Worm (Caenorhabditis elegans) whole organism, mixed stage, embryonic: ENCODE measurements around the gene rpb-6.

Source experiments
- M03D4.4 ChIP-seq: sonication (generic microtip); optimal IDR thresholded peaks from 2 replicates; lab custom pipeline; 2017; ENCODE audit warnings: mild to moderate bottlenecking, missing genetic modification characterization, missing compliant biosample characterization
- blmp-1 ChIP-seq: fragments of 150-350 bp; optimal IDR thresholded peaks from 2 replicates; lab custom pipeline; 2014; ENCODE audit warnings: missing biosample characterization, missing genetic modification characterization
- ceh-43 ChIP-seq: fragments of 200-800 bp; sonication (Bioruptor generic); optimal IDR thresholded peaks from 2 replicates; lab custom pipeline; 2018; ENCODE audit warnings: mild to moderate bottlenecking, missing genetic modification characterization, moderate library complexity, missing compliant biosample characterization
- hlh-1 ChIP-seq: fragments of 150-350 bp; optimal IDR thresholded peaks from 2 replicates; lab custom pipeline; 2014; ENCODE audit warnings: missing biosample characterization, missing genetic modification reagents, missing genetic modification characterization
- lin-13 ChIP-seq: fragments of 150-350 bp; optimal IDR thresholded peaks from 2 replicates; lab custom pipeline; 2014; ENCODE audit warnings: missing biosample characterization, missing genetic modification characterization
- lin-32 ChIP-seq: fragments of 200-800 bp; sonication (Bioruptor generic); optimal IDR thresholded peaks from 2 replicates; lab custom pipeline; 2018; ENCODE audit warnings: mild to moderate bottlenecking, missing genetic modification characterization, missing compliant biosample characterization
- lsy-2 ChIP-seq: fragments of 150-350 bp; optimal IDR thresholded peaks from 2 replicates; lab custom pipeline; 2014; ENCODE audit warnings: missing biosample characterization, missing genetic modification characterization
- mls-2 ChIP-seq: sonication (generic microtip); optimal IDR thresholded peaks from 2 replicates; lab custom pipeline; 2016; ENCODE audit warnings: mild to moderate bottlenecking, missing genetic modification characterization, moderate library complexity, missing compliant biosample characterization
- nhr-28 ChIP-seq: fragments of 150-350 bp; optimal IDR thresholded peaks from 2 replicates; lab custom pipeline; 2014; ENCODE audit warnings: missing biosample characterization, missing genetic modification characterization
- pha-4 ChIP-seq: fragments of 150-350 bp; optimal IDR thresholded peaks from 2 replicates; lab custom pipeline; 2018; ENCODE audit warnings: missing biosample characterization, missing genetic modification reagents, missing genetic modification characterization
- snpc-4 ChIP-seq: fragments of 150-350 bp; optimal IDR thresholded peaks from 2 replicates; lab custom pipeline; 2014; ENCODE audit warnings: missing biosample characterization, missing genetic modification characterization
- unc-39 ChIP-seq: fragments of 150-350 bp; optimal IDR thresholded peaks from 2 replicates; lab custom pipeline; 2014; ENCODE audit warnings: missing biosample characterization, missing genetic modification characterization
- ztf-11 ChIP-seq: fragments of 150-350 bp; optimal IDR thresholded peaks from 2 replicates; lab custom pipeline; 2014; ENCODE audit warnings: missing biosample characterization, missing genetic modification characterization

- TF ChIP-seq nhr-28 (no peak), blmp-1 (tag; lab: Kevin White, UChicago) (no peak), unc-39 (tag; lab: Kevin White, UChicago) (no peak), snpc-4 (no peak), lin-13 (tag; lab: Kevin White, UChicago) (no peak), pha-4 (tag; lab: Kevin White, UChicago) (no peak), lin-32 (GFP tag; lab: Kevin White, UChicago) (no peak), M03D4.4 (tag; lab: Kevin White, UChicago) (no peak), lsy-2 (tag; lab: Kevin White, UChicago) (no peak), ceh-43 (GFP tag; lab: Kevin White, UChicago) (no peak), ztf-11 (tag; lab: Kevin White, UChicago) (no peak), hlh-1 (tag; lab: Kevin White, UChicago) (no peak), mls-2 (no peak)
Measured at ce11 chrII:10592452-10592851, 13.3 kb downstream of the rpb-6 start, which contains the start of gene crn-5.
